Worm (Caenorhabditis elegans) whole organism, L1 larva: Measurements from ENCODE around the gene C15H11.10.

Experiments used
- C34B4.2 ChIP-seq: sonication (generic microtip); optimal IDR thresholded peaks from 2 replicates; lab custom pipeline; 2017; ENCODE audit warnings: mild to moderate bottlenecking, missing genetic modification characterization, missing compliant biosample characterization
- Y116A8C.19 ChIP-seq: sonication (generic microtip); optimal IDR thresholded peaks from 2 replicates; lab custom pipeline; 2016; ENCODE audit warnings: missing compliant biosample characterization, missing genetic modification characterization, borderline replicate concordance
- aha-1 ChIP-seq: fragments of 150-350 bp; optimal IDR thresholded peaks from 2 replicates; lab custom pipeline; 2014; ENCODE audit warnings: missing biosample characterization, missing genetic modification characterization
- alr-1 ChIP-seq: fragments of 200-800 bp; sonication (Bioruptor generic); optimal IDR thresholded peaks from 2 replicates; lab custom pipeline; 2018; ENCODE audit warnings: borderline replicate concordance, mild to moderate bottlenecking, missing genetic modification characterization, missing compliant biosample characterization
- ama-1 ChIP-seq: fragments of 150-350 bp; optimal IDR thresholded peaks from 2 replicates; lab custom pipeline; 2014
- ceh-63 ChIP-seq: fragments of 200-800 bp; sonication (Bioruptor generic); optimal IDR thresholded peaks from 2 replicates; lab custom pipeline; 2018; ENCODE audit warnings: mild to moderate bottlenecking, missing genetic modification characterization, missing compliant biosample characterization
- ceh-8 ChIP-seq: fragments of 200-800 bp; sonication (Bioruptor generic); optimal IDR thresholded peaks from 2 replicates; lab custom pipeline; 2018; ENCODE audit warnings: mild to moderate bottlenecking, missing genetic modification characterization, moderate library complexity, missing compliant biosample characterization
- ceh-88 ChIP-seq: fragments of 200-800 bp; sonication (Bioruptor generic); IDR thresholded peaks from 2 replicates; pipeline ENCODE4 v1.3.6; 2022; ENCODE audit warnings: missing genetic modification characterization, missing compliant biosample characterization
- ceh-90 ChIP-seq: sonication (generic microtip); optimal IDR thresholded peaks from 2 replicates; lab custom pipeline; 2016; ENCODE audit warnings: missing genetic modification characterization, missing compliant biosample characterization
- ces-1 ChIP-seq: fragments of 150-350 bp; optimal IDR thresholded peaks from 2 replicates; lab custom pipeline; 2014; ENCODE audit warnings: missing biosample characterization, missing genetic modification reagents, missing genetic modification characterization
- dpl-1 ChIP-seq, 3 experiments: fragments of 150-350 bp in 2 of 3; sonication (generic microtip) in 1 of 3; optimal IDR thresholded peaks; 2 replicates each; lab custom pipeline; 2014 to 2017; ENCODE audit warnings: missing biosample characterization in 3 of 3, missing genetic modification characterization in 3 of 3, missing genetic modification reagents in 3 of 3
- dsc-1 ChIP-seq: sonication (generic microtip); optimal IDR thresholded peaks from 2 replicates; lab custom pipeline; 2016; ENCODE audit warnings: mild to moderate bottlenecking, missing genetic modification characterization, missing compliant biosample characterization
- efl-3 ChIP-seq: fragments of 200-800 bp; sonication (Bioruptor generic); optimal IDR thresholded peaks from 2 replicates; lab custom pipeline; 2018; ENCODE audit warnings: mild to moderate bottlenecking, missing genetic modification characterization, missing compliant biosample characterization
- elt-3 ChIP-seq, 6 experiments: fragments of 150-350 bp in 1 of 6; sonication (generic microtip); optimal IDR thresholded peaks; 2 replicates each; lab custom pipeline; 2017 to 2018; ENCODE audit warnings: missing biosample characterization in 6 of 6, missing genetic modification characterization in 6 of 6, inconsistent platforms in 1 of 6
- ets-5 ChIP-seq: fragments of 200-800 bp; sonication (Bioruptor generic); IDR thresholded peaks from 2 replicates; pipeline ENCODE4 v1.3.6; 2022; ENCODE audit warnings: missing genetic modification characterization, missing compliant biosample characterization
- irx-1 ChIP-seq: sonication (generic microtip); optimal IDR thresholded peaks from 2 replicates; lab custom pipeline; 2016; ENCODE audit warnings: missing genetic modification characterization, missing compliant biosample characterization
- lin-15B ChIP-seq: fragments of 150-350 bp; sonication (generic microtip); optimal IDR thresholded peaks from 3 replicates; lab custom pipeline; 2014; ENCODE audit warnings: missing biosample characterization, missing genetic modification characterization
- lin-35 ChIP-seq, 2 experiments: fragments of 150-350 bp; optimal IDR thresholded peaks; 2 replicates each; lab custom pipeline; 2014; ENCODE audit warnings: missing biosample characterization in 2 of 2, missing genetic modification characterization in 2 of 2, missing genetic modification reagents in 2 of 2
- nhr-20 ChIP-seq: sonication (generic microtip); optimal IDR thresholded peaks from 2 replicates; lab custom pipeline; 2016; ENCODE audit warnings: mild to moderate bottlenecking, missing genetic modification characterization, missing compliant biosample characterization
- nhr-237 ChIP-seq: fragments of 150-350 bp; optimal IDR thresholded peaks from 2 replicates; lab custom pipeline; 2014; ENCODE audit warnings: missing biosample characterization, missing genetic modification characterization
- nhr-28 ChIP-seq: fragments of 150-350 bp; optimal IDR thresholded peaks from 2 replicates; lab custom pipeline; 2014; ENCODE audit warnings: missing biosample characterization, missing genetic modification characterization
- nhr-71 ChIP-seq: sonication (generic microtip); optimal IDR thresholded peaks from 2 replicates; lab custom pipeline; 2016; ENCODE audit warnings: mild to moderate bottlenecking, missing genetic modification characterization, moderate library complexity, missing compliant biosample characterization
- nhr-76 ChIP-seq: sonication (generic microtip); optimal IDR thresholded peaks from 2 replicates; lab custom pipeline; 2017; ENCODE audit warnings: missing biosample characterization, missing genetic modification characterization
- nhr-77 ChIP-seq: fragments of 150-350 bp; optimal IDR thresholded peaks from 2 replicates; lab custom pipeline; 2014; ENCODE audit warnings: missing biosample characterization, missing genetic modification characterization
- pax-3 ChIP-seq: fragments of 200-800 bp; sonication (Bioruptor generic); optimal IDR thresholded peaks from 2 replicates; lab custom pipeline; 2018; ENCODE audit warnings: mild to moderate bottlenecking, missing genetic modification characterization, moderate library complexity, missing compliant biosample characterization
- snu-23 ChIP-seq: sonication (generic microtip); optimal IDR thresholded peaks from 2 replicates; lab custom pipeline; 2016; ENCODE audit warnings: missing genetic modification characterization, missing compliant biosample characterization
- sox-4 ChIP-seq: sonication (generic microtip); optimal IDR thresholded peaks from 2 replicates; lab custom pipeline; 2016; ENCODE audit warnings: missing genetic modification characterization, missing compliant biosample characterization
- sup-37 ChIP-seq: fragments of 200-800 bp; sonication (Bioruptor generic); optimal IDR thresholded peaks from 2 replicates; lab custom pipeline; 2018; ENCODE audit warnings: mild to moderate bottlenecking, missing genetic modification characterization, missing compliant biosample characterization
- tbx-2 ChIP-seq: sonication (generic microtip); optimal IDR thresholded peaks from 2 replicates; lab custom pipeline; 2016; ENCODE audit warnings: missing genetic modification characterization, missing compliant biosample characterization
- tlp-1 ChIP-seq: fragments of 150-350 bp; optimal IDR thresholded peaks from 2 replicates; lab custom pipeline; 2014; ENCODE audit warnings: missing biosample characterization, missing genetic modification characterization
- unc-130 ChIP-seq: fragments of 150-350 bp; optimal IDR thresholded peaks from 2 replicates; lab custom pipeline; 2017; ENCODE audit warnings: missing biosample characterization, missing genetic modification characterization, inconsistent platforms
- unc-98 ChIP-seq: fragments of 200-800 bp; sonication (Bioruptor generic); IDR thresholded peaks from 2 replicates; pipeline ENCODE4 v1.3.6; 2022; ENCODE audit warnings: missing genetic modification characterization, missing compliant biosample characterization
- zag-1 ChIP-seq: fragments of 150-350 bp; optimal IDR thresholded peaks from 2 replicates; lab custom pipeline; 2014; ENCODE audit warnings: missing biosample characterization, missing genetic modification characterization
- ztf-11 ChIP-seq, 2 experiments: sonication (generic microtip); optimal IDR thresholded peaks; 2 replicates each; lab custom pipeline; 2016 to 2017; ENCODE audit warnings: missing genetic modification characterization in 2 of 2, missing biosample characterization in 1 of 2, missing compliant biosample characterization in 1 of 2

C15H11.10 gene

DNA sequence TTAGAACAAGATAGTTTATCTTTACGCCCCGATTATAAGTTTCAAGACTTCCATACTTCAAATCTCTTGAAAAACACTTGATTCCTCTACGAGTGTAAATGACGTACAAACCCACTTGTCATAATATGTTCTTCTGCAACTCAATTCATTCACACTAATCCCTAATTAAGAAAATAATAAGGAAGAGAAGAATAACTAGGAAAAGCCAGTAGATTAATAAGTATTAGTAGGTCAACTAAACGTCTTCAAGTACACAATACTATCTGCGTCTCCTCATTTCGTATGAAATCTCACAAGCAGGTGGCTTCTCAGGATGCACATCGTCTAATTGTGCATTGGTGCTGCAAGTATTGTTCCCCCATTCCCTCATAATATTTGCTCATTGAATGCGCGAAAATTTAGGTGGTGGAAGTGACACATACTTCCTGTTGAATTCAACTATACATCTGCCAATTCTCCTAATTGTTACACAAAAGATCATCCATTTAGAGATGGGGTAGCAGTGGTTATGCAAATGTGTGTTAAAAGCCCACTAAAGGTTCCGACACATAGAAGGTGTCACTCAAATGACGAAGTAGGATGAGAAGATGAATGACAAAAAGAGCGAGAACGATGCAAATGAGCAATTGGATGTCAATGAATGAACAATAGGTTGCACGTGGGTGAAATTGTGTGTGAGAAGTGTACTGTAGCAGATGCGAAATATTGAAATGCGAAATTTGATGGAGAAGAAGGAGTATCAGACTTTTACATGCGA, 35.3 kb downstream of the C15H11.10 start:
- no peak for TF ChIP-seq Y116A8C.19 (tag; lab: Kevin White, UChicago)
- peak; percentile 3 for TF ChIP-seq sox-4 (tag; lab: Kevin White, UChicago)
- TF ChIP-seq dsc-1, result peak; percentile 96
- TF ChIP-seq pax-3, result peak; percentile 77

DNA sequence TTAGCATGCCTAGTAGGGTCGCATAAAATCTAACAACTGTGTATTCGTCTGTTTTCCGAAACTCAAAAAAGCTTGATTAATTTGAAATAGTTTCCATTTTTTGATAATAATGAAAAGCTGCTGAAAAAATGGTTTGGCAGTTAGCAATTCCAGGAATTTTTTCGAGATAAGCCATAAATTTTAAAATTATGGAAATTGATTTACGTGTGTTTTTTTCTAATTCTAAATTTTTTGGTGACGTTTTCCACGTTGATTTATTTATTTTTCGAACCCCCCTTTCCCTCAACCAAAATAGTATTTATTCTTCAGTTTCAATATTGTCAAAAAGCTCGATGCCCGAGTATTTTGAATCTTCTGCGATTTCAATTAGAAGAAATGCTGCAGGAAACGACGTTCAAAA, 36.9 kb downstream of the C15H11.10 start, which contains the start of gene F23B12.1:
Gene F23B12.1 (plus strand): TSS at position 301 of the 400 bp plus-strand sequence.
- TF ChIP-seq aha-1 (tag; lab: Kevin White, UChicago), result no peak
- TF ChIP-seq pax-3, result no peak
- TF ChIP-seq unc-130 (tag; lab: Kevin White, UChicago), result no peak
- TF ChIP-seq sup-37 (GFP tag; lab: Kevin White, UChicago), result no peak
- no peak for TF ChIP-seq ceh-63 (GFP tag; lab: Kevin White, UChicago)
- TF ChIP-seq nhr-77 (tag; lab: Kevin White, UChicago), result no peak
- TF ChIP-seq tbx-2 (tag; lab: Kevin White, UChicago), result no peak
- TF ChIP-seq elt-3 (tag; optimal IDR thresholded peaks at IDR 0.05; lab: Kevin White, UChicago), result no peak
- TF ChIP-seq lin-15B (tag; lab: Kevin White, UChicago), result no peak
- no peak for TF ChIP-seq ceh-88 (GFP tag; lab: Robert Waterston, UW)

DNA sequence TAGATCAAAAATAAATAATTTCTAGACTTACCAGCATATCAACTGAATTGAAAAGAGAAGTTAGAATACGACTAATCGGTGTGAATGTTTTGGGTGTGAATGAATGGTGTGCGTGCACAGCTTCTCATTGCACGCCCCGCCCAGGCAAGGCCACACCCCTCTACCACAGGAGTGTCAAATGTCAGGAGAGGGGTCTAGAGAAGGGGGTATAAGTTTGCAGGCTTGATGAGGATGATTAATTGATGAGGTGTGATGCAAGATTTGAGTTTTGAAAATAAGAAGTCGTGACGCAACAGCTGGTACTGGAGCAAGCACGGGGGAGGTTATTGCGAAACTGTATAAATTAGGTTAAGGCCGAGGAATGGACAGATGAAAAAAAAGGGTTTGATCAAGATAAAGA, 40.3 kb downstream of the C15H11.10 start, which contains the start of gene egl-1:
Gene egl-1 (minus strand): TSS at position 101 of the 400 bp plus-strand sequence.
- TF ChIP-seq nhr-28 (tag; lab: Kevin White, UChicago), result no peak
- TF ChIP-seq snu-23 (GFP tag; lab: Kevin White, UChicago), result no peak
- no peak for TF ChIP-seq sup-37 (GFP tag; lab: Kevin White, UChicago)
- TF ChIP-seq nhr-20 (tag; lab: Kevin White, UChicago), result no peak
- no peak for TF ChIP-seq ceh-8 (GFP tag; lab: Kevin White, UChicago)
- no peak for TF ChIP-seq nhr-76 (tag; lab: Kevin White, UChicago)
- TF ChIP-seq dpl-1 (GFP tag; optimal IDR thresholded peaks at IDR 0.05; lab: Kevin White, UChicago), result no peak
- TF ChIP-seq ama-1 (lab: Kevin White, UChicago), result no peak
- TF ChIP-seq zag-1, result no peak
- TF ChIP-seq unc-98, result no peak
- TF ChIP-seq alr-1 (tag; lab: Kevin White, UChicago), result no peak

DNA sequence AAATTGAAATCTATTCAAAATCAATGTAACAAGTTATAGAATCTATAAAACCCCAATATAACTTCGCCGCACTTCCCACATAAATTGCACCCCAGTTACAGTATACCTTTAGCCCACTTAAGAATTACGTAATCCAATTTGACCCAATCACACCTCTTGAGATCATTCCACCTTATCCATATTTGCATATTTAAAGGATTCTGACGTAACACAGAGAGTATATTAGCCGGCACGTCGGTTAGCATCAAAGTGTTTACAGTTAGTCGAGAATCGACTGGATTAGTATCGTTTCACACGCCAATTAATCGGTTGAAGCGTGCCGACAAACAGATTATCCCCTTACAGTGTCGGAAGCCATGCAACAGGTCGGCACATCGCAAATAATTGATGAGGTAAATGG, 41.7 kb downstream of the C15H11.10 start:
- no peak for TF ChIP-seq unc-98
- TF ChIP-seq ets-5 (GFP tag; lab: Robert Waterston, UW), result no peak
- TF ChIP-seq C34B4.2 (tag; lab: Kevin White, UChicago), result no peak
- no peak for TF ChIP-seq ztf-11 (tag; optimal IDR thresholded peaks at IDR 0.05; lab: Kevin White, UChicago)
- no peak for TF ChIP-seq irx-1 (tag; lab: Kevin White, UChicago)
- no peak for TF ChIP-seq nhr-71 (tag; lab: Kevin White, UChicago)
- TF ChIP-seq ceh-88 (GFP tag; lab: Robert Waterston, UW), result no peak
- TF ChIP-seq aha-1 (tag; lab: Kevin White, UChicago), result no peak
- TF ChIP-seq tlp-1 (tag; lab: Kevin White, UChicago), result no peak
- no peak for TF ChIP-seq nhr-237 (tag; lab: Kevin White, UChicago)
- TF ChIP-seq unc-130 (tag; lab: Kevin White, UChicago), result no peak
- TF ChIP-seq lin-35 (GFP tag; optimal IDR thresholded peaks at IDR 0.05; lab: Kevin White, UChicago), result no peak
- no peak for TF ChIP-seq Y116A8C.19 (tag; lab: Kevin White, UChicago)
- TF ChIP-seq alr-1 (tag; lab: Kevin White, UChicago), result no peak
- no peak for TF ChIP-seq ceh-90 (tag; lab: Kevin White, UChicago)
- TF ChIP-seq ces-1 (GFP tag; lab: Kevin White, UChicago), result no peak
- TF ChIP-seq efl-3 (GFP tag; lab: Kevin White, UChicago), result no peak
